Comparison of ENCODE assay signal across 4 fruit fly cellular contexts in the genomic region with DNA sequence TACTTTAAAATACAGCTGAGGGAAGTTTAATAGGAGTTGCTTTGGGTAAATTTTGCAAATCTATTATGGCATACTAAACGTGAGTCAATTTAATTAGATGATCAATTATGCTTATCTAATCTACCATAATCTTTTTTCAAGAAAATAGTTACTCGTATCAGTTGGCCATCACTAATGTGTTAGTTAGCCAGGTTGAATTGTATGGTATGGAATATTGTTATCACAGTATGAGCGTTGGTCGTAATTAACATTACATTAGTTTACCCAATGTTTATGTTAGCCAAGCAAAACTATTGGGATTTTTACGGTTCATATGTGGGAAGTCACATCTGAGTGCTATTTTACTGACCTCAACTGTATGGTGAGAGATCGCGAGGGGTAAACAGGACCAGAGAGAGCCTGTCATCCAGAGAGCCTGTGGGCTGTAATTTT.
TF ChIP-seq lines count a peak whose summit lies in the region.

No protein-coding gene starts in this region.

- TF ChIP-seq CTCF in whole organism, embryonic (GFP tag; optimal IDR thresholded peaks at IDR 0.05; lab: Kevin White, UChicago): no peak

TF ChIP-seq in whole organism, embryonic, 481 proteins besides CTCF, POLR2A, EP300 and RAD21 (continues in another document):
- TF ChIP-seq CG3407 (GFP tag; optimal IDR thresholded peaks at IDR 0.05; lab: Kevin White, UChicago) (peak; percentile 69), Dad (GFP tag; optimal IDR thresholded peaks at IDR 0.05; lab: Kevin White, UChicago) (peak; percentile 52), HmgD (GFP tag; optimal IDR thresholded peaks at IDR 0.05; lab: Kevin White, UChicago) (no peak), dan (GFP tag; IDR thresholded peaks at IDR 0.05; lab: Robert Waterston, UW) (peak; percentile 71), HHEX (GFP tag; optimal IDR thresholded peaks at IDR 0.05; lab: Kevin White, UChicago) (peak; percentile 57), CG17802 (tag; optimal IDR thresholded peaks at IDR 0.05; lab: Kevin White, UChicago) (peak; percentile 19), CG16863 (GFP tag; optimal IDR thresholded peaks at IDR 0.05; lab: Kevin White, UChicago) (peak; percentile 73), CG16815 (GFP tag; optimal IDR thresholded peaks at IDR 0.05; lab: Kevin White, UChicago) (peak; percentile 92), en (GFP tag; optimal IDR thresholded peaks at IDR 0.05; lab: Kevin White, UChicago) (peak; percentile 64), sob (GFP tag; IDR thresholded peaks at IDR 0.05; lab: Robert Waterston, UW) (0 out of 2 replicates have a peak, but pooled peaks have one; percentile 7), sim (GFP tag; IDR thresholded peaks at IDR 0.05; lab: Robert Waterston, UW) (0 out of 2 replicates have a peak, but pooled peaks have one; percentile 13), CG18619 (GFP tag; optimal IDR thresholded peaks at IDR 0.05; lab: Kevin White, UChicago) (peak; percentile 51), CG5180 (GFP tag; optimal IDR thresholded peaks at IDR 0.05; lab: Kevin White, UChicago) (peak; percentile 15), CG7556 (GFP tag; optimal IDR thresholded peaks at IDR 0.05; lab: Kevin White, UChicago) (peak; percentile 85), CG17385 (GFP tag; optimal IDR thresholded peaks at IDR 0.05; lab: Kevin White, UChicago) (peak; percentile 36), D (optimal IDR thresholded peaks at IDR 0.05; lab: Kevin White, UChicago) (no peak), D (GFP tag; optimal IDR thresholded peaks at IDR 0.05; lab: Kevin White, UChicago) (peak; percentile 84), Hmr (GFP tag; optimal IDR thresholded peaks at IDR 0.05; lab: Kevin White, UChicago) (peak; percentile 50), CG33557 (GFP tag; optimal IDR thresholded peaks at IDR 0.05; lab: Kevin White, UChicago) (peak; percentile 93), p53 (GFP tag; optimal IDR thresholded peaks at IDR 0.05; lab: Kevin White, UChicago) (peak; percentile 42)

TF ChIP-seq in whole organism, prepupa, 60 proteins besides CTCF, POLR2A, EP300 and RAD21 (continues in another document):
- TF ChIP-seq CG11902 (GFP tag; optimal IDR thresholded peaks at IDR 0.05; lab: Kevin White, UChicago): peak; percentile 58
- peak; percentile 80 for TF ChIP-seq cyc (GFP tag; optimal IDR thresholded peaks at IDR 0.05; lab: Kevin White, UChicago)
- TF ChIP-seq Smox (GFP tag; optimal IDR thresholded peaks at IDR 0.05; lab: Kevin White, UChicago): peak; percentile 75
- peak; percentile 29 for TF ChIP-seq CG9139 (GFP tag; optimal IDR thresholded peaks at IDR 0.05; lab: Kevin White, UChicago)
- no peak for TF ChIP-seq Hr38 (GFP tag; optimal IDR thresholded peaks at IDR 0.05; lab: Kevin White, UChicago)
- peak; percentile 20 for TF ChIP-seq CG11762 (GFP tag; optimal IDR thresholded peaks at IDR 0.05; lab: Kevin White, UChicago; ENCODE audit: insufficient read depth)
- TF ChIP-seq CG6163 (GFP tag; IDR thresholded peaks at IDR 0.05; lab: Robert Waterston, UW): peak; percentile 34; the same call in 1 of the 3 replicates
- no peak for TF ChIP-seq CG32006 (GFP tag; optimal IDR thresholded peaks at IDR 0.05; lab: Kevin White, UChicago)
- peak; percentile 86 for TF ChIP-seq topi (GFP tag; optimal IDR thresholded peaks at IDR 0.05; lab: Kevin White, UChicago)
- peak; percentile 85 for TF ChIP-seq Hr39 (GFP tag; optimal IDR thresholded peaks at IDR 0.05; lab: Kevin White, UChicago)
- no peak for TF ChIP-seq CG15336 (GFP tag; IDR thresholded peaks at IDR 0.05; lab: Robert Waterston, UW)
- no peak for TF ChIP-seq OdsH (GFP tag; optimal IDR thresholded peaks at IDR 0.05; lab: Kevin White, UChicago)
- TF ChIP-seq CG6854 (GFP tag; optimal IDR thresholded peaks at IDR 0.05; lab: Kevin White, UChicago): peak; percentile 39
- peak; percentile 65 for TF ChIP-seq achi (GFP tag; optimal IDR thresholded peaks at IDR 0.05; lab: Kevin White, UChicago)
- TF ChIP-seq spab (GFP tag; optimal IDR thresholded peaks at IDR 0.05; lab: Kevin White, UChicago): peak; percentile 70
- peak; percentile 57 for TF ChIP-seq Ets96B (tag; optimal IDR thresholded peaks at IDR 0.05; lab: Kevin White, UChicago)
- TF ChIP-seq CG8632 (GFP tag; optimal IDR thresholded peaks at IDR 0.05; lab: Kevin White, UChicago): peak; percentile 62
- TF ChIP-seq Met (GFP tag; optimal IDR thresholded peaks at IDR 0.05; lab: Kevin White, UChicago): peak; percentile 83
- peak; percentile 35 for TF ChIP-seq fkh (GFP tag; optimal IDR thresholded peaks at IDR 0.05; lab: Kevin White, UChicago)
- TF ChIP-seq CG6792 (GFP tag; optimal IDR thresholded peaks at IDR 0.05; lab: Kevin White, UChicago): peak; percentile 68
- no peak for TF ChIP-seq net (GFP tag; optimal IDR thresholded peaks at IDR 0.05; lab: Kevin White, UChicago)
- TF ChIP-seq CG1621 (tag; optimal IDR thresholded peaks at IDR 0.05; lab: Kevin White, UChicago): peak; percentile 34

TF ChIP-seq in whole organism, pupa, 21 proteins besides CTCF, POLR2A, EP300 and RAD21:
- TF ChIP-seq gl (tag; optimal IDR thresholded peaks at IDR 0.05; lab: Kevin White, UChicago): no peak
- TF ChIP-seq rn (GFP tag; IDR thresholded peaks at IDR 0.05; lab: Robert Waterston, UW): no peak
- TF ChIP-seq Pif1A (GFP tag; optimal IDR thresholded peaks at IDR 0.05; lab: Kevin White, UChicago): no peak
- TF ChIP-seq Ets98B (GFP tag; IDR thresholded peaks at IDR 0.05; lab: Robert Waterston, UW): no peak
- peak; percentile 51 for TF ChIP-seq CG34367 (tag; optimal IDR thresholded peaks at IDR 0.05; lab: Kevin White, UChicago)
- TF ChIP-seq CG9948 (tag; optimal IDR thresholded peaks at IDR 0.05; lab: Kevin White, UChicago): peak; percentile 67
- peak; percentile 12 for TF ChIP-seq CG8301 (tag; optimal IDR thresholded peaks at IDR 0.05; lab: Kevin White, UChicago)
- peak; percentile 62 for TF ChIP-seq CG15710 (tag; optimal IDR thresholded peaks at IDR 0.05; lab: Kevin White, UChicago)
- TF ChIP-seq CG17806 (tag; optimal IDR thresholded peaks at IDR 0.05; lab: Kevin White, UChicago): peak; percentile 61
- TF ChIP-seq CG8159 (tag; optimal IDR thresholded peaks at IDR 0.05; lab: Kevin White, UChicago): peak; percentile 76
- no peak for TF ChIP-seq Snoo (tag; optimal IDR thresholded peaks at IDR 0.05; lab: Kevin White, UChicago)
- no peak for TF ChIP-seq CG13204 (GFP tag; optimal IDR thresholded peaks at IDR 0.05; lab: Kevin White, UChicago)
- TF ChIP-seq D1 (tag; optimal IDR thresholded peaks at IDR 0.05; lab: Kevin White, UChicago): peak; percentile 10
- no peak for TF ChIP-seq CG14655 (GFP tag; optimal IDR thresholded peaks at IDR 0.05; lab: Kevin White, UChicago)
- TF ChIP-seq CG12605 (GFP tag; IDR thresholded peaks at IDR 0.05; lab: Robert Waterston, UW): no peak
- no peak for TF ChIP-seq CG32121 (GFP tag; IDR thresholded peaks at IDR 0.05; lab: Robert Waterston, UW)
- peak; percentile 45 for TF ChIP-seq Pif1B (GFP tag; optimal IDR thresholded peaks at IDR 0.05; lab: Kevin White, UChicago)
- no peak for TF ChIP-seq fd96Ca (GFP tag; IDR thresholded peaks at IDR 0.05; lab: Robert Waterston, UW)
- TF ChIP-seq CG10348 (GFP tag; IDR thresholded peaks at IDR 0.05; lab: Robert Waterston, UW): no peak
- TF ChIP-seq CG4496 (GFP tag; IDR thresholded peaks at IDR 0.05; lab: Robert Waterston, UW): no peak
- no peak for TF ChIP-seq EcR (GFP tag; optimal IDR thresholded peaks at IDR 0.05; lab: Kevin White, UChicago)

TF ChIP-seq in whole organism, wandering third instar larva, 38 proteins besides CTCF, POLR2A, EP300 and RAD21:
- TF ChIP-seq rgr (GFP tag; optimal IDR thresholded peaks at IDR 0.05; lab: Kevin White, UChicago) (peak; percentile 56), dmrt93B (GFP tag; optimal IDR thresholded peaks at IDR 0.05; lab: Kevin White, UChicago) (peak; percentile 56), psq (GFP tag; optimal IDR thresholded peaks at IDR 0.05; lab: Kevin White, UChicago) (peak; percentile 60), woc (GFP tag; optimal IDR thresholded peaks at IDR 0.05; lab: Kevin White, UChicago) (peak; percentile 80), CG9705 (GFP tag; optimal IDR thresholded peaks at IDR 0.05; lab: Kevin White, UChicago) (peak; percentile 37), OdsH (GFP tag; optimal IDR thresholded peaks at IDR 0.05; lab: Kevin White, UChicago) (peak; percentile 70), h (GFP tag; optimal IDR thresholded peaks at IDR 0.05; lab: Kevin White, UChicago) (peak; percentile 78), CG32264 (GFP tag; optimal IDR thresholded peaks at IDR 0.05; lab: Kevin White, UChicago) (peak; percentile 7), Sp1 (GFP tag; optimal IDR thresholded peaks at IDR 0.05; lab: Kevin White, UChicago) (peak; percentile 74), sv (GFP tag; optimal IDR thresholded peaks at IDR 0.05; lab: Kevin White, UChicago) (peak; percentile 42), HLH106 (tag; optimal IDR thresholded peaks at IDR 0.05; lab: Kevin White, UChicago) (peak; percentile 73), Dfd (GFP tag; optimal IDR thresholded peaks at IDR 0.05; lab: Kevin White, UChicago) (no peak), Hr83 (GFP tag; optimal IDR thresholded peaks at IDR 0.05; lab: Kevin White, UChicago; ENCODE audit: poor library complexity, severe bottlenecking) (no peak), Mio (GFP tag; optimal IDR thresholded peaks at IDR 0.05; lab: Kevin White, UChicago) (no peak), fru (GFP tag; optimal IDR thresholded peaks at IDR 0.05; lab: Kevin White, UChicago) (peak; percentile 83), N (GFP tag; optimal IDR thresholded peaks at IDR 0.05; lab: Kevin White, UChicago) (no peak), dsf (GFP tag; optimal IDR thresholded peaks at IDR 0.05; lab: Kevin White, UChicago; ENCODE audit: borderline replicate concordance) (no peak), br (GFP tag; optimal IDR thresholded peaks at IDR 0.05; lab: Kevin White, UChicago) (peak; percentile 82), ey (GFP tag; optimal IDR thresholded peaks at IDR 0.05; lab: Kevin White, UChicago) (peak; percentile 67), foxo (GFP tag; optimal IDR thresholded peaks at IDR 0.05; lab: Kevin White, UChicago) (peak in 1 of 2 experiments; percentile 80)
TF ChIP-seq in whole organism, wandering third instar larva: peak in this region for 15.
